Fruit fly (Drosophila melanogaster) whole organism, prepupa: ENCODE results near the gene Pdhb.

Experiments
- Blimp-1 ChIP-seq: fragments of 200-800 bp; sonication (Bioruptor generic); optimal IDR thresholded peaks from 3 replicates; lab custom pipeline; 2017; ENCODE audit warnings: missing biosample characterization, missing genetic modification characterization, mild to moderate bottlenecking, moderate library complexity, missing genetic modification reagents
- CG10631 ChIP-seq: fragments of 200-800 bp; sonication (Bioruptor generic); optimal IDR thresholded peaks from 2 replicates; lab custom pipeline; 2016; ENCODE audit warnings: missing biosample characterization, missing genetic modification characterization
- CG10669 ChIP-seq: fragments of 200-800 bp; sonication (Bioruptor generic); optimal IDR thresholded peaks from 3 replicates; lab custom pipeline; 2018; ENCODE audit warnings: missing biosample characterization, mild to moderate bottlenecking, missing genetic modification characterization, moderate library complexity
- CG11294 ChIP-seq: fragments of 200-800 bp; sonication (Bioruptor generic); IDR thresholded peaks from 2 replicates; pipeline ENCODE4 v1.3.6; 2022; ENCODE audit warnings: missing biosample characterization, missing genetic modification characterization
- CG11762 ChIP-seq: fragments of 200-800 bp; sonication (Bioruptor generic); optimal IDR thresholded peaks from 3 replicates; lab custom pipeline; 2016; ENCODE audit warnings: missing biosample characterization, missing genetic modification characterization; ENCODE audit not compliant: insufficient read depth
- CG11902 ChIP-seq: fragments of 200-800 bp; sonication (Bioruptor generic); optimal IDR thresholded peaks from 3 replicates; lab custom pipeline; 2016; ENCODE audit warnings: missing biosample characterization, missing genetic modification characterization
- CG3032 ChIP-seq: fragments of 200-800 bp; optimal IDR thresholded peaks from 2 replicates; lab custom pipeline; 2019; ENCODE audit warnings: missing biosample characterization, mild to moderate bottlenecking, missing genetic modification characterization, moderate library complexity
- CG31627 ChIP-seq: fragments of 200-800 bp; sonication (Bioruptor generic); optimal IDR thresholded peaks from 3 replicates; lab custom pipeline; 2016; ENCODE audit warnings: missing biosample characterization, missing genetic modification characterization
- CG34406 ChIP-seq: fragments of 200-800 bp; sonication (Bioruptor generic); optimal IDR thresholded peaks from 3 replicates; lab custom pipeline; 2016; ENCODE audit warnings: missing biosample characterization, missing genetic modification characterization
- CG4318 ChIP-seq: fragments of 200-800 bp; sonication (Bioruptor generic); optimal IDR thresholded peaks from 3 replicates; lab custom pipeline; 2017; ENCODE audit warnings: missing biosample characterization, mild to moderate bottlenecking, missing genetic modification characterization
- CG6163 ChIP-seq: fragments of 200-800 bp; sonication (Bioruptor generic); IDR thresholded peaks from 3 replicates; pipeline ENCODE4 v1.3.6; 2022; ENCODE audit warnings: missing biosample characterization, missing genetic modification characterization
- CG6808 ChIP-seq: fragments of 200-800 bp; sonication (Bioruptor generic); optimal IDR thresholded peaks from 3 replicates; lab custom pipeline; 2017; ENCODE audit warnings: missing biosample characterization, missing genetic modification characterization, mild to moderate bottlenecking, moderate library complexity, missing genetic modification reagents
- CG6854 ChIP-seq: fragments of 200-800 bp; sonication (Bioruptor generic); optimal IDR thresholded peaks from 2 replicates; lab custom pipeline; 2017; ENCODE audit warnings: missing biosample characterization, mild to moderate bottlenecking, missing genetic modification characterization
- CG7368 ChIP-seq: fragments of 200-800 bp; sonication (Bioruptor generic); optimal IDR thresholded peaks from 3 replicates; lab custom pipeline; 2016; ENCODE audit warnings: missing biosample characterization, missing genetic modification characterization
- CG8319 ChIP-seq: fragments of 200-800 bp; sonication (Bioruptor generic); optimal IDR thresholded peaks from 3 replicates; lab custom pipeline; 2016; ENCODE audit warnings: missing biosample characterization, missing genetic modification characterization
- CG8632 ChIP-seq: fragments of 200-800 bp; sonication (Bioruptor generic); optimal IDR thresholded peaks from 3 replicates; lab custom pipeline; 2016; ENCODE audit warnings: missing biosample characterization, missing genetic modification characterization
- CG9139 ChIP-seq: fragments of 200-800 bp; sonication (Bioruptor generic); optimal IDR thresholded peaks from 3 replicates; lab custom pipeline; 2017; ENCODE audit warnings: missing biosample characterization, mild to moderate bottlenecking, missing genetic modification characterization
- Eip75B ChIP-seq: fragments of 200-800 bp; sonication (Bioruptor generic); optimal IDR thresholded peaks from 3 replicates; lab custom pipeline; 2016; ENCODE audit warnings: missing biosample characterization, missing genetic modification characterization
- Eip78C ChIP-seq: fragments of 200-800 bp; sonication (Bioruptor generic); peaks from one replicate; lab custom pipeline; 2016; ENCODE audit warnings: missing biosample characterization, missing genetic modification characterization
- Eip93F ChIP-seq: fragments of 200-800 bp; sonication (Bioruptor generic); optimal IDR thresholded peaks from 2 replicates; lab custom pipeline; 2016; ENCODE audit warnings: missing biosample characterization, mild to moderate bottlenecking, missing genetic modification characterization
- Ets21C ChIP-seq: fragments of 200-800 bp; sonication (Bioruptor generic); optimal IDR thresholded peaks from 3 replicates; lab custom pipeline; 2016; ENCODE audit warnings: missing biosample characterization, missing genetic modification characterization
- Ets96B ChIP-seq: fragments of 200-800 bp; optimal IDR thresholded peaks from 2 replicates; lab custom pipeline; 2019; ENCODE audit warnings: missing biosample characterization, mild to moderate bottlenecking, missing genetic modification characterization, moderate library complexity
- Gug ChIP-seq: fragments of 200-800 bp; sonication (Bioruptor generic); IDR thresholded peaks from 2 replicates; pipeline ENCODE4 v1.3.6; 2022; ENCODE audit warnings: missing biosample characterization, missing genetic modification characterization
- Hr4 ChIP-seq: fragments of 200-800 bp; sonication (Bioruptor generic); optimal IDR thresholded peaks from 3 replicates; lab custom pipeline; 2016; ENCODE audit warnings: missing biosample characterization, missing genetic modification characterization
- Lpt ChIP-seq: fragments of 200-800 bp; sonication (Bioruptor generic); optimal IDR thresholded peaks from 3 replicates; lab custom pipeline; 2016; ENCODE audit warnings: missing biosample characterization, missing genetic modification characterization
- Met ChIP-seq: fragments of 200-800 bp; sonication (Bioruptor generic); optimal IDR thresholded peaks from 3 replicates; lab custom pipeline; 2016; ENCODE audit warnings: missing biosample characterization, missing genetic modification characterization
- Smox ChIP-seq: fragments of 200-800 bp; sonication (Bioruptor generic); optimal IDR thresholded peaks from 3 replicates; lab custom pipeline; 2016; ENCODE audit warnings: missing biosample characterization, missing genetic modification characterization
- Sox102F ChIP-seq: fragments of 200-800 bp; sonication (Bioruptor generic); optimal IDR thresholded peaks from 2 replicates; lab custom pipeline; 2016; ENCODE audit warnings: missing biosample characterization, mild to moderate bottlenecking, missing genetic modification characterization
- Sox14 ChIP-seq: fragments of 200-800 bp; sonication (Bioruptor generic); optimal IDR thresholded peaks from 3 replicates; lab custom pipeline; 2016; ENCODE audit warnings: missing biosample characterization, missing genetic modification characterization
- Sox15 ChIP-seq: fragments of 200-800 bp; sonication (Bioruptor generic); optimal IDR thresholded peaks from 3 replicates; lab custom pipeline; 2016; ENCODE audit warnings: missing biosample characterization, missing genetic modification characterization
- acj6 ChIP-seq: fragments of 200-800 bp; sonication (Bioruptor generic); optimal IDR thresholded peaks from 3 replicates; lab custom pipeline; 2016; ENCODE audit warnings: missing biosample characterization, missing genetic modification characterization
- cyc ChIP-seq: fragments of 200-800 bp; sonication (Bioruptor generic); optimal IDR thresholded peaks from 3 replicates; lab custom pipeline; 2016; ENCODE audit warnings: missing biosample characterization, missing genetic modification characterization
- dac ChIP-seq: fragments of 200-800 bp; sonication (Bioruptor generic); optimal IDR thresholded peaks from 2 replicates; lab custom pipeline; 2017; ENCODE audit warnings: missing biosample characterization, mild to moderate bottlenecking, missing genetic modification characterization
- eg ChIP-seq: fragments of 200-800 bp; sonication (Bioruptor generic); IDR thresholded peaks from 3 replicates; pipeline ENCODE4 v1.3.6; 2022; ENCODE audit warnings: missing biosample characterization, missing genetic modification characterization
- esn ChIP-seq: fragments of 200-800 bp; sonication (Bioruptor generic); optimal IDR thresholded peaks from 2 replicates; lab custom pipeline; 2016; ENCODE audit warnings: missing biosample characterization, mild to moderate bottlenecking, missing genetic modification characterization, moderate library complexity
- fd59A ChIP-seq: fragments of 200-800 bp; sonication (Bioruptor generic); optimal IDR thresholded peaks from 2 replicates; lab custom pipeline; 2017; ENCODE audit warnings: missing biosample characterization, mild to moderate bottlenecking, missing genetic modification characterization, missing genetic modification reagents
- fd85E ChIP-seq: fragments of 200-800 bp; sonication (Bioruptor generic); optimal IDR thresholded peaks from 3 replicates; lab custom pipeline; 2016; ENCODE audit warnings: missing biosample characterization, missing genetic modification characterization
- fkh ChIP-seq: fragments of 200-800 bp; sonication (Bioruptor generic); optimal IDR thresholded peaks from 3 replicates; lab custom pipeline; 2017; ENCODE audit warnings: missing biosample characterization, mild to moderate bottlenecking, missing genetic modification characterization, moderate library complexity
- lz ChIP-seq: fragments of 200-800 bp; sonication (Bioruptor generic); optimal IDR thresholded peaks from 3 replicates; lab custom pipeline; 2016; ENCODE audit warnings: missing biosample characterization, missing genetic modification characterization
- net ChIP-seq: fragments of 200-800 bp; sonication (Bioruptor generic); optimal IDR thresholded peaks from 3 replicates; lab custom pipeline; 2016; ENCODE audit warnings: missing biosample characterization, missing genetic modification characterization
- pdm3 ChIP-seq: fragments of 200-800 bp; sonication (Bioruptor generic); optimal IDR thresholded peaks from 3 replicates; lab custom pipeline; 2016; ENCODE audit warnings: missing biosample characterization, missing genetic modification characterization
- salr ChIP-seq, 2 experiments: fragments of 200-800 bp; sonication (Bioruptor generic); optimal IDR thresholded peaks; 3 replicates each; lab custom pipeline; 2016 to 2018; ENCODE audit warnings: missing biosample characterization in 2 of 2, missing genetic modification characterization in 2 of 2, mild to moderate bottlenecking in 1 of 2
- ss ChIP-seq, 2 experiments: fragments of 200-800 bp; sonication (Bioruptor generic); optimal IDR thresholded peaks; 2 replicates in 1 of 2; 3 replicates in 1 of 2; lab custom pipeline; 2017 to 2018; ENCODE audit warnings: mild to moderate bottlenecking in 2 of 2, missing biosample characterization in 2 of 2, missing genetic modification characterization in 2 of 2, moderate library complexity in 1 of 2
- svp ChIP-seq: fragments of 200-800 bp; sonication (Bioruptor generic); peaks from one replicate; lab custom pipeline; 2016; ENCODE audit warnings: missing biosample characterization, missing genetic modification characterization

Pdhb gene

dm6 chr3R:29112398-29113150, at the start of gene Pdhb, which contains the start of gene alpha-Man-Ib:
Pdhb (plus strand) TSS chr3R:29113071.
alpha-Man-Ib (minus strand) TSS chr3R:29112822.
- peak; percentile 66 for TF ChIP-seq esn (GFP tag; lab: Kevin White, UChicago)
- TF ChIP-seq net (GFP tag; lab: Kevin White, UChicago): no peak
- no peak for TF ChIP-seq CG10631 (GFP tag; lab: Kevin White, UChicago)
- TF ChIP-seq CG31627: peak; percentile 68
- peak; percentile 2 for TF ChIP-seq fd59A (GFP tag; lab: Kevin White, UChicago)
- TF ChIP-seq CG11762 (GFP tag; lab: Kevin White, UChicago): peak; percentile 14
- TF ChIP-seq CG6163 (GFP tag; lab: Robert Waterston, UW): peak; percentile 65; the same call in 2 of the 3 replicates
- TF ChIP-seq dac (GFP tag; lab: Kevin White, UChicago): no peak
- peak; percentile 63 for TF ChIP-seq Eip93F
- peak; percentile 77 for TF ChIP-seq CG3032 (tag; lab: Kevin White, UChicago)
- TF ChIP-seq CG11294 (GFP tag; lab: Robert Waterston, UW): peak; percentile 46; the same call in 1 of the 2 replicates
- peak; percentile 31 for TF ChIP-seq CG8632 (GFP tag; lab: Kevin White, UChicago)
- TF ChIP-seq CG4318: no peak
- peak; percentile 63 for TF ChIP-seq Sox15 (GFP tag; lab: Kevin White, UChicago)
- TF ChIP-seq Smox: no peak
- TF ChIP-seq Eip75B (GFP tag; lab: Kevin White, UChicago): no peak
- peak; percentile 71 for TF ChIP-seq eg
- TF ChIP-seq cyc: peak; percentile 55
- peak; percentile 73 for TF ChIP-seq acj6 (GFP tag; lab: Kevin White, UChicago)
- peak; percentile 31 for TF ChIP-seq CG7368 (GFP tag; lab: Kevin White, UChicago)
- TF ChIP-seq svp (GFP tag; lab: Kevin White, UChicago): peak; percentile 81
- no peak for TF ChIP-seq Blimp-1 (GFP tag; lab: Kevin White, UChicago)
- peak; percentile 59 for TF ChIP-seq CG11902
- TF ChIP-seq lz (GFP tag; lab: Kevin White, UChicago): peak; percentile 65
- TF ChIP-seq Gug: peak; percentile 57; the same call in 1 of the 2 replicates
- TF ChIP-seq fkh: peak; percentile 45
- TF ChIP-seq CG10669 (GFP tag; lab: Kevin White, UChicago): no peak
- TF ChIP-seq Ets21C (GFP tag; lab: Kevin White, UChicago): no peak
- no peak for TF ChIP-seq CG6854

DNA sequence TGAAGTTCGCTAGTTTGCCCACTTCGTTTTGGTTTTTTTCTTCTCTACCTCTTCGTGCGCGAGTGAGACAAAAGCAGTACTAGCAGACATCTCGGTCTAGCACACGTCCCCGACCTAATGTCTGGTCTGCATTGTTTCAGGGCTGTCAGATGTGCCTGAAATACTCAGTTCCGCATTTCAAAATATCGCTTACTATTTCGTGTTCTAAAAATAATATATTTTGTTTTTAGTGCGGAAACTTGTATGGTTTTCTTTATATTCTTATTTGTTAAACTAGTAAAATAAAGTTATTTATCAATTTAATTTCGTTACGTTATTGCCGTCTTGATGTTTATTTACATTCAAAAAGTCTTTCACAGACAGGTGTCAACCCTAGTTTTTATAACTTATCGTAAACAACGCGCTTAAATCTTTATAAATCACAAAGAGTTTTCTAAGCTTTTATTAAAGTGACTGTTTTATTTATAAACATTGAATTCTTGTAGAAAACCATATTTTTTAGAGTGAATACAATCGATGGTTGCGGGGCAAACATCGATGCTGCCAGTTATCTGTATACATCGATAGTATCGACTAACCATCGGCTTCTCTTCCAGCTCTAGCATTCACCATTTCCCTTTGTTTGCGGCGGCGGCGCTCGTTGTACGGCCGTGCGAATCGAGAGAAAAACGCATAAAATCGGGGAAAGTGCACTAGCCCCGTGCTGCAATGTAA, 49.5 kb upstream of the Pdhb start:
- TF ChIP-seq Lpt (GFP tag; lab: Kevin White, UChicago) (no peak), CG6854 (no peak), fkh (peak; percentile 55), Blimp-1 (GFP tag; lab: Kevin White, UChicago) (peak; percentile 9), esn (GFP tag; lab: Kevin White, UChicago) (peak; percentile 86), CG6163 (GFP tag; lab: Robert Waterston, UW) (no peak), Hr4 (GFP tag; lab: Kevin White, UChicago) (peak; percentile 84), Smox (peak; percentile 68), Ets96B (tag; lab: Kevin White, UChicago) (peak; percentile 65), CG11294 (GFP tag; lab: Robert Waterston, UW) (no peak), Sox102F (peak; percentile 83), cyc (peak; percentile 50), CG7368 (GFP tag; lab: Kevin White, UChicago) (peak; percentile 28), CG10631 (GFP tag; lab: Kevin White, UChicago) (peak; percentile 82), fd85E (GFP tag; lab: Kevin White, UChicago) (no peak), salr (GFP tag; optimal IDR thresholded peaks at IDR 0.05; lab: Kevin White, UChicago) (peak in 1 of 2 experiments; percentile 71), Sox14 (GFP tag; lab: Kevin White, UChicago) (peak; percentile 81), CG9139 (GFP tag; lab: Kevin White, UChicago) (peak; percentile 18), Sox15 (GFP tag; lab: Kevin White, UChicago) (peak; percentile 69), ss (GFP tag; optimal IDR thresholded peaks at IDR 0.05; lab: Kevin White, UChicago) (peak in 1 of 2 experiments; percentile 18), CG8319 (peak; percentile 63), Eip78C (peak; percentile 91), CG34406 (GFP tag; lab: Kevin White, UChicago) (peak; percentile 77), CG6808 (GFP tag; lab: Kevin White, UChicago) (peak; percentile 75), dac (GFP tag; lab: Kevin White, UChicago) (no peak), eg (no peak), CG31627 (peak; percentile 62), Met (GFP tag; lab: Kevin White, UChicago) (peak; percentile 76), Eip93F (peak; percentile 26), net (GFP tag; lab: Kevin White, UChicago) (peak; percentile 67), pdm3 (GFP tag; lab: Kevin White, UChicago) (peak; percentile 67), acj6 (GFP tag; lab: Kevin White, UChicago) (peak; percentile 58)
